Fruit fly (Drosophila melanogaster) Kc167 (cell line): ENCODE results near the gene Atu.

Source experiments
- Sin3A ChIP-seq: fragments of >200 bp; optimal IDR thresholded peaks from 2 replicates; lab custom pipeline; 2018; ENCODE audit warnings: missing external identifiers
- h ChIP-seq: fragments of >200 bp; optimal IDR thresholded peaks from 3 replicates; lab custom pipeline; 2018; ENCODE audit warnings: missing external identifiers
- insv ChIP-seq: fragments of >200 bp; optimal IDR thresholded peaks from 3 replicates; lab custom pipeline; 2018; ENCODE audit warnings: missing external identifiers
- psq ChIP-seq: fragments of >200 bp; optimal IDR thresholded peaks from 2 replicates; lab custom pipeline; 2017; ENCODE audit warnings: missing external identifiers
- ttk ChIP-seq: sonication (Bioruptor generic); optimal IDR thresholded peaks from 2 replicates; lab custom pipeline; 2017; ENCODE audit warnings: missing external identifiers

- no peak for TF ChIP-seq Sin3A
- no peak for TF ChIP-seq insv (lab: Kevin White, UChicago)
- TF ChIP-seq psq, result no peak
- TF ChIP-seq h, result no peak
- no peak for TF ChIP-seq ttk (lab: Kevin White, UChicago)
Observed at dm6 chr3R:5601044-5601523, 12.1 kb upstream of the Atu start, which contains the start of the genes kra and SecS.
